Fruit fly (Drosophila melanogaster) S2 (cell line): ENCODE results near the gene CG16985.

Source experiments
- CG8478 ChIP-seq: fragments of >200 bp; optimal IDR thresholded peaks from 2 replicates; lab custom pipeline; 2018
- CTCF ChIP-seq, 2 experiments: fragments of >200 bp; optimal IDR thresholded peaks; 2 replicates each; lab custom pipeline; 2018

DNA sequence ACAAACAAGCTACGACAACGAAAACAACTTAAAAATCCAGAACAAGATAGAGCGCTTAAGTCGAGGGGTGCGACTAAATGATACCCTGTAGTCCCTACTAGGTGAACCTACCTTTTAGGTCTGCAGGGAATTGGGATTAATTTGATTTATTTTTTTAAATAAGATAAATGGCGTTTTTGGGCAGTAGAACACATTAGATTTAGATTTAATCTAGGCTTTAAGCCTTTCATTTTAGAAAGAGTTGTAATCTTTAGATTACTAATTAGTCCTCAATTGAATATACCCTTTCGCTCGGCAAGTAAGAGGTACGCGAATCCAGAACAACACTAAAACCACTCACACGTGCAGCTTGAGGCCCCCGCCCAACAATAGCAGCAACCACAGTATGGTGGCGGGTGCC, 15.1 kb downstream of the CG16985 start:
- TF ChIP-seq CG8478 (lab: Kevin White, UChicago), result no peak
- no peak for TF ChIP-seq CTCF (optimal IDR thresholded peaks at IDR 0.05; lab: Kevin White, UChicago)
